Worm (Caenorhabditis elegans): ENCODE measurements around the gene F52E1.9.

F52E1.9 gene

DNA sequence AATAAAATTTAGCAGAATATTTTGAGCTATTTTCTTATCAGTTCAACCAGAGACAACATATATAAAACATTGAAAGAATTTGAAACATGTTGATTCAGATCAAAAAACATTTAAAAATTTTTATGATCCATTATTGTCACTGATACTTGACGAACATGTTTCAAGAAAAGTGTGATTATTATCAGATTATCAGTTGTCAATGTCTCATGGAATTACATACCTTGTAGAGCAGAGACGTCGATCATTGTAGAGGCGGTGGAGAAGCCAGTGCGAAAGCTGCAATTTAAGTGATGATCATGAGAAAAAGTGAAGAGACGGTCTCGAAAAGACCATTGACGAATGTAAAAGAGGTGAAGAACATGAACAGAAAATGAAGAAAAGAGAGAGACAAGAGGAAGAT, at the start of gene F52E1.9:
TSS of gene F52E1.9 (minus strand) at position 278 of the 400 bp plus-strand sequence.
- TF ChIP-seq elt-2 (tag; optimal IDR thresholded peaks at IDR 0.05) (peak; percentile 68), ceh-88 (GFP tag; IDR thresholded peaks at IDR 0.05) (no peak)

DNA sequence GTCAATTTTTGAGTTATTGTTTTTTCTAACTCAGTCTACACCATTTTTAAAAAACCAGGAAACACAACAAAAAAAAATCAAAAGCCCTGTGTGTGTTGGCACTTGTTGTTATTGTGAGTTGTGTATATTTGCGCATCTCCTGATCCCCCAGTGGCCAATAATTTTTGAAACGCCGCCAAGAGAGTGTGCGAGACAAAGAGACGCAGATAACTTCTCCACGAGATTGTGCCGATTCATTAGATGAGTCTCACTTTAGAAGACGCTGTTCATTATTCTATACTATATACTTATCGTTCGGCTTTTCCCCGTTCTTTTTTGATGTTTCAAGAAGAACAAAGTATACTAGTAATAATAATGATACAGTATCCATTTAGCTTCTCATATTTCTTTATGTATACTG, 48.2 kb upstream of the F52E1.9 start:
- TF ChIP-seq lin-14 (GFP tag; optimal IDR thresholded peaks at IDR 0.05): peak; percentile 46
- TF ChIP-seq unc-62 (GFP tag; optimal IDR thresholded peaks at IDR 0.05): no peak

DNA sequence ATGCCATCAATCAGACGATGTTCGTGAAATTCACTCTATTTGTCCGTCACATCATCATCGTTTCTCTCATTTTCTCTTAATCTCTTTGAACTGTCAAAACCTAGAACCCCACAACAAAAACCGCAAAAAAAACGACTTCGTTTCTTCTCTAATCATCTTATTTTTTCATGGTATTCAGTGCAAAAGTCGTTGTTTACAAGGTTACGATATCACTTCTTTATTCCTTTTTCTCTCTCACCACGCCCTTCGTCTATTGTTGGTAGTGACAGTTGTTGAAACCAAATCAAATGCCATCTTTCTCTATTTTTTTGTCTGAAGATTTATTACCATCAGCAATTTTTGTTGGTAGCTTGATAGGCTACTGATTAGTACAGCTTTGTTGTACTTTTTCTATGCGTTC, 46.8 kb upstream of the F52E1.9 start:
- TF ChIP-seq fkh-8 (tag; optimal IDR thresholded peaks at IDR 0.05) (no peak), lin-35 (GFP tag; optimal IDR thresholded peaks at IDR 0.05) (no peak), elt-3 (tag; optimal IDR thresholded peaks at IDR 0.05) (peak in 1 of 6 experiments; percentile 77), blmp-1 (tag; optimal IDR thresholded peaks at IDR 0.05) (peak; percentile 68), unc-98 (GFP tag; IDR thresholded peaks at IDR 0.05) (no peak), nhr-11 (tag; optimal IDR thresholded peaks at IDR 0.05) (no peak), elt-2 (tag; optimal IDR thresholded peaks at IDR 0.05) (no peak), nhr-85 (tag) (peak; percentile 86), egl-27 (tag; optimal IDR thresholded peaks at IDR 0.05) (no peak), fkh-4 (tag; optimal IDR thresholded peaks at IDR 0.05; ENCODE audit: borderline replicate concordance) (no peak), ztf-11 (tag; optimal IDR thresholded peaks at IDR 0.05) (no peak), efl-1 (optimal IDR thresholded peaks at IDR 0.05) (no peak), efl-1 (GFP tag; optimal IDR thresholded peaks at IDR 0.05 in 1 of 2) (peak in 1 of 2 experiments; percentile 83), aha-1 (tag; optimal IDR thresholded peaks at IDR 0.05) (no peak), mep-1 (tag; optimal IDR thresholded peaks at IDR 0.05) (no peak), pax-3 (tag; optimal IDR thresholded peaks at IDR 0.05) (no peak), mab-9 (GFP tag; IDR thresholded peaks at IDR 0.05) (no peak), fos-1 (tag; optimal IDR thresholded peaks at IDR 0.05) (no peak), nhr-90 (tag; optimal IDR thresholded peaks at IDR 0.05; ENCODE audit: poor library complexity) (no peak), nhr-20 (tag; optimal IDR thresholded peaks at IDR 0.05) (peak; percentile 6), mef-2 (tag; optimal IDR thresholded peaks at IDR 0.05) (no peak), rnt-1 (tag; optimal IDR thresholded peaks at IDR 0.05) (no peak), ces-1 (GFP tag; optimal IDR thresholded peaks at IDR 0.05) (no peak), pag-3 (tag; optimal IDR thresholded peaks at IDR 0.05; ENCODE audit: borderline replicate concordance, insufficient read depth) (no peak), ceh-82 (tag; optimal IDR thresholded peaks at IDR 0.05) (no peak), lin-14 (GFP tag; optimal IDR thresholded peaks at IDR 0.05) (peak; percentile 65), Y116A8C.19 (tag; optimal IDR thresholded peaks at IDR 0.05; ENCODE audit: borderline replicate concordance) (no peak), grh-1 (GFP tag; IDR thresholded peaks at IDR 0.05) (no peak), ztf-4 (tag; optimal IDR thresholded peaks at IDR 0.05) (no peak), nhr-77 (tag; optimal IDR thresholded peaks at IDR 0.05) (no peak), unc-130 (tag; optimal IDR thresholded peaks at IDR 0.05) (no peak), ceh-63 (GFP tag; optimal IDR thresholded peaks at IDR 0.05) (no peak), lsy-2 (tag; optimal IDR thresholded peaks at IDR 0.05) (peak in 1 of 2 experiments; percentile 19), fkh-10 (GFP tag; optimal IDR thresholded peaks at IDR 0.05) (no peak)

DNA sequence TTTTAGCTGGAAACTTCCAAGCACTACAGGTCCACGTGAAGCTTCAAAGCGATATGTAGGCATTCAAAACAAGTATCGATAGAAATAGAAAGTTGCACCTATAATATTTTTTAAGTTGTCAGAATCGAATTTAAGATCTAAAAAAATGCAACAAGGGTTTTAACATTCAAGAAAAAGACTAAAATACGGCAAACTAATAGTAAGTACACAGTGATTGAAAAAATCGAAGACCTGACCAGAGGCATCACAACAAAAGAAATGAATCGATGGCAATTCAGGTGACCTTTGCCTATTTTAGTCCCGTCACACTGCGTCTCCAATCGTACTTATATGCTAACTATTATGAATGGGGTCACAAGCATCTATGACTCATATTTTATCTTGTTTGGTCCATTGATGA, 45.5 kb upstream of the F52E1.9 start, which contains the start of gene T23B12.5:
TSS of gene T23B12.5 (minus strand) at position 101 of the 400 bp plus-strand sequence.
- TF ChIP-seq alr-1 (tag; optimal IDR thresholded peaks at IDR 0.05; ENCODE audit: borderline replicate concordance) (no peak), blmp-1 (tag; optimal IDR thresholded peaks at IDR 0.05) (no peak), lir-3 (tag; optimal IDR thresholded peaks at IDR 0.05; ENCODE audit: poor library complexity) (no peak), mab-9 (GFP tag; IDR thresholded peaks at IDR 0.05) (no peak), zip-4 (GFP tag; optimal IDR thresholded peaks at IDR 0.05) (no peak), ztf-11 (tag; optimal IDR thresholded peaks at IDR 0.05) (no peak), efl-1 (optimal IDR thresholded peaks at IDR 0.05) (no peak), efl-1 (GFP tag; optimal IDR thresholded peaks at IDR 0.05 in 1 of 2) (peak in 1 of 2 experiments; percentile 14), fkh-8 (tag; optimal IDR thresholded peaks at IDR 0.05) (no peak), mdl-1 (tag; optimal IDR thresholded peaks at IDR 0.05) (no peak)

Data from whole organism, L1 larva.